Worm (Caenorhabditis elegans) whole organism, L1 larva: ENCODE measurements around the gene R57.2.
"Not testable (repeated sequence)": the region's sequence is repeated elsewhere in the genome, so short reads cannot be mapped to it uniquely, and the experiment has no call there.

Experiments used
- C34B4.2 ChIP-seq: sonication (generic microtip); optimal IDR thresholded peaks from 2 replicates; lab custom pipeline; 2017; ENCODE audit warnings: mild to moderate bottlenecking, missing genetic modification characterization, missing compliant biosample characterization
- F16B12.6 ChIP-seq: fragments of 150-350 bp; optimal IDR thresholded peaks from 2 replicates; lab custom pipeline; 2014; ENCODE audit warnings: missing biosample characterization, missing genetic modification characterization
- alr-1 ChIP-seq: fragments of 200-800 bp; sonication (Bioruptor generic); optimal IDR thresholded peaks from 2 replicates; lab custom pipeline; 2018; ENCODE audit warnings: borderline replicate concordance, mild to moderate bottlenecking, missing genetic modification characterization, missing compliant biosample characterization
- aly-2 ChIP-seq: fragments of 150-350 bp; optimal IDR thresholded peaks from 2 replicates; lab custom pipeline; 2014; ENCODE audit warnings: missing biosample characterization, missing genetic modification characterization
- ama-1 ChIP-seq: fragments of 150-350 bp; optimal IDR thresholded peaks from 2 replicates; lab custom pipeline; 2014
- blmp-1 ChIP-seq: fragments of 150-350 bp; optimal IDR thresholded peaks from 2 replicates; lab custom pipeline; 2014; ENCODE audit warnings: missing biosample characterization, missing genetic modification characterization
- ces-1 ChIP-seq: fragments of 150-350 bp; optimal IDR thresholded peaks from 2 replicates; lab custom pipeline; 2014; ENCODE audit warnings: missing biosample characterization, missing genetic modification reagents, missing genetic modification characterization
- dpl-1 ChIP-seq, 3 experiments: fragments of 150-350 bp in 2 of 3; sonication (generic microtip) in 1 of 3; optimal IDR thresholded peaks; 2 replicates each; lab custom pipeline; 2014 to 2017; ENCODE audit warnings: missing biosample characterization in 3 of 3, missing genetic modification characterization in 3 of 3, missing genetic modification reagents in 3 of 3
- dsc-1 ChIP-seq: sonication (generic microtip); optimal IDR thresholded peaks from 2 replicates; lab custom pipeline; 2016; ENCODE audit warnings: mild to moderate bottlenecking, missing genetic modification characterization, missing compliant biosample characterization
- efl-1 ChIP-seq, 4 experiments: fragments of 150-350 bp; optimal IDR thresholded peaks in 3 of 4; peaks in 1 of 4; 1 replicate in 1 of 4; 2 replicates in 3 of 4; lab custom pipeline; 2014; ENCODE audit warnings: missing biosample characterization in 2 of 4, missing genetic modification characterization in 2 of 4, missing genetic modification reagents in 2 of 4
- efl-3 ChIP-seq: fragments of 200-800 bp; sonication (Bioruptor generic); optimal IDR thresholded peaks from 2 replicates; lab custom pipeline; 2018; ENCODE audit warnings: mild to moderate bottlenecking, missing genetic modification characterization, missing compliant biosample characterization
- egl-13 ChIP-seq: sonication (generic microtip); optimal IDR thresholded peaks from 2 replicates; lab custom pipeline; 2016; ENCODE audit warnings: missing genotype, missing genetic modification reagents, missing genetic modification characterization, missing compliant biosample characterization
- egl-27 ChIP-seq, 2 experiments: fragments of 150-350 bp in 1 of 2; sonication (generic microtip); optimal IDR thresholded peaks; 3 replicates each; lab custom pipeline; 2017 to 2018; ENCODE audit warnings: missing biosample characterization in 2 of 2, missing genetic modification characterization in 2 of 2, missing genetic modification reagents in 2 of 2
- elt-2 ChIP-seq: sonication (generic microtip); optimal IDR thresholded peaks from 2 replicates; lab custom pipeline; 2016; ENCODE audit warnings: missing genetic modification characterization, mild to moderate bottlenecking, inconsistent platforms, missing compliant biosample characterization, missing genetic modification reagents
- elt-3 ChIP-seq, 6 experiments: fragments of 150-350 bp in 1 of 6; sonication (generic microtip); optimal IDR thresholded peaks; 2 replicates each; lab custom pipeline; 2017 to 2018; ENCODE audit warnings: missing biosample characterization in 6 of 6, missing genetic modification characterization in 6 of 6, inconsistent platforms in 1 of 6
- fkh-4 ChIP-seq: sonication (generic microtip); optimal IDR thresholded peaks from 2 replicates; lab custom pipeline; 2016; ENCODE audit warnings: missing compliant biosample characterization, missing genetic modification characterization, borderline replicate concordance
- fkh-8 ChIP-seq: sonication (generic microtip); optimal IDR thresholded peaks from 2 replicates; lab custom pipeline; 2016; ENCODE audit warnings: mild to moderate bottlenecking, missing genetic modification characterization, missing compliant biosample characterization
- fos-1 ChIP-seq: fragments of 150-350 bp; optimal IDR thresholded peaks from 2 replicates; lab custom pipeline; 2014; ENCODE audit warnings: missing biosample characterization, missing genetic modification characterization
- grh-1 ChIP-seq: fragments of 200-800 bp; sonication (Bioruptor generic); IDR thresholded peaks from 2 replicates; pipeline ENCODE4 v1.3.6; 2022; ENCODE audit warnings: missing genetic modification reagents, missing genetic modification characterization, missing compliant biosample characterization
- hlh-17 ChIP-seq: fragments of 200-800 bp; sonication (Bioruptor generic); optimal IDR thresholded peaks from 2 replicates; lab custom pipeline; 2018; ENCODE audit warnings: missing genetic modification characterization, mild to moderate bottlenecking, missing compliant biosample characterization, moderate library complexity, borderline replicate concordance
- hlh-4 ChIP-seq: sonication (generic microtip); optimal IDR thresholded peaks from 2 replicates; lab custom pipeline; 2016; ENCODE audit warnings: mild to moderate bottlenecking, missing genetic modification characterization, missing compliant biosample characterization
- jun-1 ChIP-seq: fragments of 150-350 bp; optimal IDR thresholded peaks from 2 replicates; lab custom pipeline; 2014; ENCODE audit warnings: missing biosample characterization, missing genetic modification reagents, missing genetic modification characterization
- lin-13 ChIP-seq: fragments of 150-350 bp; optimal IDR thresholded peaks from 2 replicates; lab custom pipeline; 2014; ENCODE audit warnings: missing biosample characterization, missing genetic modification reagents, missing genetic modification characterization
- lin-35 ChIP-seq, 2 experiments: fragments of 150-350 bp; optimal IDR thresholded peaks; 2 replicates each; lab custom pipeline; 2014; ENCODE audit warnings: missing biosample characterization in 2 of 2, missing genetic modification characterization in 2 of 2, missing genetic modification reagents in 2 of 2
- lsy-2 ChIP-seq, 2 experiments: fragments of 150-350 bp; optimal IDR thresholded peaks; 2 replicates each; lab custom pipeline; 2014; ENCODE audit warnings: missing biosample characterization in 2 of 2, missing genetic modification characterization in 2 of 2
- mef-2 ChIP-seq: fragments of 150-350 bp; optimal IDR thresholded peaks from 2 replicates; lab custom pipeline; 2014; ENCODE audit warnings: missing biosample characterization, missing genetic modification characterization
- nhr-20 ChIP-seq: sonication (generic microtip); optimal IDR thresholded peaks from 2 replicates; lab custom pipeline; 2016; ENCODE audit warnings: mild to moderate bottlenecking, missing genetic modification characterization, missing compliant biosample characterization
- nhr-237 ChIP-seq: fragments of 150-350 bp; optimal IDR thresholded peaks from 2 replicates; lab custom pipeline; 2014; ENCODE audit warnings: missing biosample characterization, missing genetic modification characterization
- nhr-28 ChIP-seq: fragments of 150-350 bp; optimal IDR thresholded peaks from 2 replicates; lab custom pipeline; 2014; ENCODE audit warnings: missing biosample characterization, missing genetic modification characterization
- nhr-47 ChIP-seq: sonication (generic microtip); optimal IDR thresholded peaks from 2 replicates; lab custom pipeline; 2016; ENCODE audit warnings: mild to moderate bottlenecking, missing genetic modification characterization, moderate library complexity, missing compliant biosample characterization
- nhr-77 ChIP-seq: fragments of 150-350 bp; optimal IDR thresholded peaks from 2 replicates; lab custom pipeline; 2014; ENCODE audit warnings: missing biosample characterization, missing genetic modification characterization
- nhr-84 ChIP-seq: sonication (generic microtip); optimal IDR thresholded peaks from 2 replicates; lab custom pipeline; 2017; ENCODE audit warnings: missing biosample characterization, missing genetic modification characterization
- pax-3 ChIP-seq: fragments of 200-800 bp; sonication (Bioruptor generic); optimal IDR thresholded peaks from 2 replicates; lab custom pipeline; 2018; ENCODE audit warnings: mild to moderate bottlenecking, missing genetic modification characterization, moderate library complexity, missing compliant biosample characterization
- pqm-1 ChIP-seq: sonication (generic microtip); optimal IDR thresholded peaks from 3 replicates; lab custom pipeline; 2017; ENCODE audit warnings: missing biosample characterization, missing genetic modification characterization
- skn-1 ChIP-seq: fragments of 150-350 bp; optimal IDR thresholded peaks from 2 replicates; lab custom pipeline; 2014; ENCODE audit warnings: missing biosample characterization, missing genetic modification characterization
- sptf-1 ChIP-seq: fragments of 150-350 bp; optimal IDR thresholded peaks from 2 replicates; lab custom pipeline; 2014; ENCODE audit warnings: missing biosample characterization, missing genetic modification characterization
- unc-62 ChIP-seq: fragments of 150-350 bp; optimal IDR thresholded peaks from 2 replicates; lab custom pipeline; 2014; ENCODE audit warnings: missing biosample characterization, missing genetic modification reagents, missing genetic modification characterization
- vab-15 ChIP-seq: sonication (generic microtip); optimal IDR thresholded peaks from 2 replicates; lab custom pipeline; 2017; ENCODE audit warnings: missing genotype, mild to moderate bottlenecking, missing genetic modification characterization, missing compliant biosample characterization
- xbp-1 ChIP-seq: sonication (generic microtip); optimal IDR thresholded peaks from 2 replicates; lab custom pipeline; 2016; ENCODE audit warnings: missing genetic modification characterization, missing compliant biosample characterization
- zag-1 ChIP-seq: fragments of 150-350 bp; optimal IDR thresholded peaks from 2 replicates; lab custom pipeline; 2014; ENCODE audit warnings: missing biosample characterization, missing genetic modification characterization
- ztf-11 ChIP-seq, 2 experiments: sonication (generic microtip); optimal IDR thresholded peaks; 2 replicates each; lab custom pipeline; 2016 to 2017; ENCODE audit warnings: missing genetic modification characterization in 2 of 2, missing biosample characterization in 1 of 2, missing compliant biosample characterization in 1 of 2

R57.2 gene

DNA sequence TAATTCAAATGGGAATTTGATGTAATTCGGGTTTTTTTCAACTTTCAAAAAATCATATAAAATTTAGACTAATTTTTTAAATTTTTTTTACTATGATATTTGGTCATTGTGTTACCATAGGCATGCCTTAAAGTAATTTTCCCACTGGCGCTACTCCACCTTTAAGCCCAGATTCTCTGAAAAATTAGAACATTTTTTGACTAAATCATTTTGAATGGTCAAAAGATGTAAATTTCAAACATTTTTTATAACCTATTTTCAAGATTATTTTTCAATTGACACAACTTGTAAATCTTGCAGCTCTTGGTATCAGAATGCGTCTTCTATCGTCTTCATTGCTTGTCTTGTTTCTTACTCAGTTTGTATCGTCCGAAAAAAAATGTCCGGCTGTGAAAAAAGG is at the start of gene R57.2:
TSS of gene R57.2 (plus strand) at position 301 of the 400 bp plus-strand sequence.
- TF ChIP-seq mef-2 (tag; lab: Kevin White, UChicago) (no peak), nhr-237 (tag; lab: Kevin White, UChicago) (no peak), C34B4.2 (tag; lab: Kevin White, UChicago) (no peak), skn-1 (tag; lab: Kevin White, UChicago) (no peak), lin-35 (GFP tag; optimal IDR thresholded peaks at IDR 0.05; lab: Kevin White, UChicago) (no peak), nhr-28 (tag; lab: Kevin White, UChicago) (no peak), nhr-47 (tag; lab: Kevin White, UChicago) (no peak), fkh-8 (no peak), nhr-20 (tag; lab: Kevin White, UChicago) (no peak), pqm-1 (tag; lab: Kevin White, UChicago) (no peak), pax-3 (tag; lab: Kevin White, UChicago) (no peak), ztf-11 (tag; optimal IDR thresholded peaks at IDR 0.05; lab: Kevin White, UChicago) (no peak), jun-1 (tag; lab: Kevin White, UChicago) (no peak), dsc-1 (tag; lab: Kevin White, UChicago) (no peak)

DNA sequence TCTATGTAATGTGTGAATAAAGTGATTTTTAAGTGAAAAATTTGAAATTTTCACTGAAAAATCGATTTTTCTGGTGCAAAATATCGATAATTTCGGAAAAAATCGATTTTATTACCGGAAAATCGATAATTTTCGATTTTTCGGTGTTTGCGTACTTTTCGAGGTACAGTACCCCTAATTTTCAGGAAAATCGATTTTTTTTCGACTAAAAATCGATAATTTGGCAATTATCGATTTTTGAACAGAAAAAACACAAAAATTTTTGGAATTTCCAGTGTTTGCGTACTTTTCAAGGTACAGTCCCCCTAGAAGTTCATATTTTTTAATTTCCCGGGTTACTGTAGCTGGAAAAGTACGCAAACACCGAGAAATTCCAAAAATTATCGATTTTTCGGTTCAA is 25.5 kb upstream of the R57.2 start:
- TF ChIP-seq aly-2 (tag; lab: Kevin White, UChicago) (no peak), vab-15 (no peak), nhr-84 (tag; lab: Kevin White, UChicago) (no peak), nhr-237 (tag; lab: Kevin White, UChicago) (no peak), unc-62 (no peak), ces-1 (GFP tag; lab: Kevin White, UChicago) (no peak), xbp-1 (tag; lab: Kevin White, UChicago) (no peak), egl-13 (tag; lab: Kevin White, UChicago) (no peak), zag-1 (tag; lab: Kevin White, UChicago) (no peak), grh-1 (GFP tag; lab: Robert Waterston, UW) (no peak), lin-13 (GFP tag; lab: Kevin White, UChicago) (no peak)

DNA sequence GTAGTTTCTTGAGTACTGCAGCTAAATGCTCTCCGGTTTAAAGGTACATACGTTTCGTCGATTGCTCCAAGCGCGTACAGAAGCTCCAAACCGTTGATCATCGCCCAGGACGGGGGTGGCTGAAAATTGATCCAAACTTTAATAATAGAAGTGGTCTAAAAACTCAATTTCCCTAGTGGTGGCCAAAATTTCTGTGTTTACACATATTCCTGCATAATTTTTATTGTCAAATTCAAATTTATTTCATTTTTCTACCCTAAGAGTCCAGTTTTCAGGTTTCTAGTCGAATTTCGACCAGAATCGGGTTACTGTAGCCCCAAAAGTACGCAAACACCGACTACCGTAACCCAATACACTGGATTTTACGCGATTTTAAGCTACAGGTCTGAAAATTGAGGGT is 23.1 kb upstream of the R57.2 start, which contains the start of gene Y108F1.5:
TSS of gene Y108F1.5 (minus strand) at position 101 of the 400 bp plus-strand sequence.
- not testable (repeated sequence) for TF ChIP-seq hlh-4; nhr-77; efl-3 (GFP tag; lab: Kevin White, UChicago)

DNA sequence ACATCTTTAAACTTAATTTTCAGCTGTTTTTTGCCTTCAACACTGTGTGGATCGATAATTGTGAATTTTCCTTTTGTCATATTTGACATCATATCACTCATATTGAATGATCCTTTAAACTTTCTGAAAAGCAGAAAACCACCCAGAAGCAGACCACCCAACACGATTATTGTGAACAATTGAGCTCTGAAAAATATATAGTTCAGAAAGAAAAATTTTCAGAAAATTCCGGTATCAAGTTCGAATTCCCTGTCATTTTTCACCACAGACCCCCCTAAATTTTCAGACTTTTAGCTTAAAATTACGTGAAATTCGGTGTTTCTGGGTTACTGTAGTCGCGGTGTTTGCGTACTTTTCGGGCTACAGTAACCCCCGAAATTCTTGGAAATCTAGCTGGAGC is 10.9 kb upstream of the R57.2 start, which contains the start of gene Y47C4A.1:
TSS of gene Y47C4A.1 (minus strand) at position 101 of the 400 bp plus-strand sequence.
- TF ChIP-seq dpl-1 (GFP tag; optimal IDR thresholded peaks at IDR 0.05; lab: Kevin White, UChicago); elt-3 (tag; optimal IDR thresholded peaks at IDR 0.05; lab: Kevin White, UChicago); fkh-4: not testable (repeated sequence)

DNA sequence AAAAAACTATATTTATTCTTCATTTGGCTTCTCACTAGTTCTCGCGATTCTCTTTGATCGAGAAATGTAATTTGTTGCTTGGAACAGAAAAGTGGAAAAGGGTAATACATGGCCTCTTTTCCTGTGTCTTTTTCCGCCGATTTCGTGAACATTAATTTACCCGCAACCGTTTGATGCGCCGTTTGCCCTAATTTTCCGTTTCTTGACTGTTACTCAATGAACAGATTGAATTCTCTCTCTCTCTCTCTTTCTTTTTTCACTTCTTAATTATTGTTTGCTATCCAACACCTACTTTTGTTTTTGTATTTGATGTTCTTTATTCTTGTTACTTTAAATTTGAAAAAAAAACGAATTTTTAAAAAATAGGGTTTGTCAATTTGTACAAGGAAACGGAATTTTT is 1.3 kb upstream of the R57.2 start:
- TF ChIP-seq hlh-17 (GFP tag; lab: Kevin White, UChicago) (no peak), C34B4.2 (tag; lab: Kevin White, UChicago) (no peak), egl-27 (tag; optimal IDR thresholded peaks at IDR 0.05; lab: Kevin White, UChicago) (no peak), elt-2 (tag; lab: Kevin White, UChicago) (no peak), F16B12.6 (tag; lab: Kevin White, UChicago) (no peak), nhr-84 (tag; lab: Kevin White, UChicago) (no peak), sptf-1 (no peak), lin-35 (GFP tag; optimal IDR thresholded peaks at IDR 0.05; lab: Kevin White, UChicago) (no peak), ama-1 (lab: Kevin White, UChicago) (no peak), lsy-2 (tag; optimal IDR thresholded peaks at IDR 0.05; lab: Kevin White, UChicago) (no peak), fos-1 (tag; lab: Kevin White, UChicago) (no peak), elt-3 (tag; optimal IDR thresholded peaks at IDR 0.05; lab: Kevin White, UChicago) (peak in 1 of 6 experiments; percentile 3), fkh-8 (no peak), blmp-1 (tag; lab: Kevin White, UChicago) (peak; percentile 78), alr-1 (tag; lab: Kevin White, UChicago) (no peak), efl-1 (optimal IDR thresholded peaks at IDR 0.05; lab: Kevin White, UChicago) (no peak), efl-1 (GFP tag; optimal IDR thresholded peaks at IDR 0.05 in 1 of 2; lab: Kevin White, UChicago) (peak in 1 of 2 experiments; percentile 29)
